Worm (Caenorhabditis elegans): ENCODE measurements around the gene K10D11.6.

K10D11.6 gene

ce11 chrIV:12965074-12965473, 24.2 kb downstream of the K10D11.6 start, which contains the start of gene dod-22:
dod-22 (plus strand) TSS chrIV:12965374.
- no peak for TF ChIP-seq lin-54 (GFP tag; optimal IDR thresholded peaks at IDR 0.05)
- no peak for TF ChIP-seq madf-8 (GFP tag; conservative IDR thresholded peaks at IDR 0.05)
- TF ChIP-seq ztf-6 (GFP tag; IDR thresholded peaks at IDR 0.05): no peak
- TF ChIP-seq F55B11.4 (tag; optimal IDR thresholded peaks at IDR 0.05; ENCODE audit: borderline replicate concordance, insufficient read depth): no peak
- TF ChIP-seq akir-1 (GFP tag; optimal IDR thresholded peaks at IDR 0.05): no peak
- no peak for TF ChIP-seq F10E7.11 (tag; optimal IDR thresholded peaks at IDR 0.05)
- no peak for TF ChIP-seq mes-4 (tag; optimal IDR thresholded peaks at IDR 0.05)
- TF ChIP-seq atf-7 (tag; optimal IDR thresholded peaks at IDR 0.05): no peak
- no peak for TF ChIP-seq nfya-1 (tag; optimal IDR thresholded peaks at IDR 0.05; ENCODE audit: borderline replicate concordance, insufficient read depth)
- TF ChIP-seq attf-6 (GFP tag; IDR thresholded peaks at IDR 0.05): no peak
- TF ChIP-seq ztf-25 (GFP tag; IDR thresholded peaks at IDR 0.05): no peak
- TF ChIP-seq Y56A3A.18 (GFP tag; IDR thresholded peaks at IDR 0.05): no peak
- TF ChIP-seq unc-130 (GFP tag; optimal IDR thresholded peaks at IDR 0.05): no peak
- no peak for TF ChIP-seq lsy-27 (tag; optimal IDR thresholded peaks at IDR 0.05; ENCODE audit: borderline replicate concordance, insufficient read depth)
- TF ChIP-seq egrh-3 (GFP tag; IDR thresholded peaks at IDR 0.05): no peak
- no peak for TF ChIP-seq tbx-9 (tag; optimal IDR thresholded peaks at IDR 0.05; ENCODE audit: borderline replicate concordance)

DNA sequence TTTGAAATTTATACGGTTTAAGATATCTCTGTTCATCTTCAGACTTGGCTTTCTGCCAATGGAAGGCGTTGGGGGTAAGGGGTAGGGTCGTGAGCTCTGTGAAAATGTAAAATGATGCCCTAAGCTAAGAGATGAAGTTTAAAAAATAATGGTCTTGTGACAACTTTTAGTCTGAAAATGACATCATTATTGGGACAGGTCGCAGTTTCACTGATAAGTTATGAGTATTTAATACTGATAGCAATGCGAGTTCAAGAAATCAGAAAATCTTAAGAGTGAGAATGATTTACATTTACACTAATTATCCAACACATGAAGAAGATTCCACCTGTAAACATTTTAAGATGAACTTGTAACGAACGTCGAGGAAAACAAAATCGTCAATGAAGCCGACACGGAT, 24.6 kb downstream of the K10D11.6 start:
- TF ChIP-seq let-526 (GFP tag; IDR thresholded peaks at IDR 0.05) (no peak), nhr-80 (tag; optimal IDR thresholded peaks at IDR 0.05) (peak; percentile 5)

ce11 chrIV:12962564-12962963, 26.7 kb downstream of the K10D11.6 start, which contains the start of gene F55G11.8:
F55G11.8 (plus strand) TSS chrIV:12962808.
- TF ChIP-seq nhr-80 (tag; optimal IDR thresholded peaks at IDR 0.05): peak; percentile 34
- TF ChIP-seq akir-1 (GFP tag; optimal IDR thresholded peaks at IDR 0.05): no peak

ce11 chrIV:12960136-12960535, 29.1 kb downstream of the K10D11.6 start, which contains the start of gene F55G11.7:
F55G11.7 (plus strand) TSS chrIV:12960436.
- TF ChIP-seq sdz-38 (tag; optimal IDR thresholded peaks at IDR 0.05): no peak
- TF ChIP-seq Y56A3A.18 (GFP tag; IDR thresholded peaks at IDR 0.05): no peak
- no peak for TF ChIP-seq F37B4.10 (GFP tag; IDR thresholded peaks at IDR 0.05)
- TF ChIP-seq hsf-1 (GFP tag; IDR thresholded peaks at IDR 0.05): no peak
- no peak for TF ChIP-seq F55B11.4 (tag; optimal IDR thresholded peaks at IDR 0.05; ENCODE audit: borderline replicate concordance, insufficient read depth)
- TF ChIP-seq rcor-1 (GFP tag; IDR thresholded peaks at IDR 0.05): no peak
- no peak for TF ChIP-seq F52B5.7 (tag; optimal IDR thresholded peaks at IDR 0.05)
- TF ChIP-seq snpc-3.4 (tag; optimal IDR thresholded peaks at IDR 0.05): no peak
- no peak for TF ChIP-seq F22D6.2 (tag; optimal IDR thresholded peaks at IDR 0.05)
- no peak for TF ChIP-seq lin-40 (tag; optimal IDR thresholded peaks at IDR 0.05)
- TF ChIP-seq madf-8 (GFP tag; conservative IDR thresholded peaks at IDR 0.05): no peak
- TF ChIP-seq somi-1 (GFP tag; optimal IDR thresholded peaks at IDR 0.05): no peak
- TF ChIP-seq C06A6.2 (GFP tag; conservative IDR thresholded peaks at IDR 0.05): no peak
- TF ChIP-seq ztf-6 (GFP tag; IDR thresholded peaks at IDR 0.05): no peak
- TF ChIP-seq nfya-1 (tag; optimal IDR thresholded peaks at IDR 0.05; ENCODE audit: borderline replicate concordance, insufficient read depth): no peak

ce11 chrIV:12957730-12958129, 31.5 kb downstream of the K10D11.6 start, which contains the start of gene F55G11.6:
F55G11.6 (plus strand) TSS chrIV:12958030.
- TF ChIP-seq snpc-4 (GFP tag; optimal IDR thresholded peaks at IDR 0.05) (no peak), snpc-4 (tag; optimal IDR thresholded peaks at IDR 0.05) (no peak), repo-1 (tag; optimal IDR thresholded peaks at IDR 0.05) (no peak), F52B5.7 (tag; optimal IDR thresholded peaks at IDR 0.05) (no peak), K12H6.12 (tag; optimal IDR thresholded peaks at IDR 0.05) (no peak), let-526 (GFP tag; IDR thresholded peaks at IDR 0.05) (no peak), Y67H2A.10 (GFP tag; conservative IDR thresholded peaks at IDR 0.05) (no peak), mxl-1 (tag; optimal IDR thresholded peaks at IDR 0.05) (no peak), somi-1 (GFP tag; optimal IDR thresholded peaks at IDR 0.05) (no peak), T07F8.4 (tag; optimal IDR thresholded peaks at IDR 0.05) (no peak), atf-7 (tag; optimal IDR thresholded peaks at IDR 0.05) (no peak), ztf-28 (GFP tag; IDR thresholded peaks at IDR 0.05) (no peak), lag-1 (GFP tag; IDR thresholded peaks at IDR 0.05) (no peak), pha-4 (tag; optimal IDR thresholded peaks at IDR 0.05) (no peak), dpl-1 (GFP tag; optimal IDR thresholded peaks at IDR 0.05) (no peak), tbx-9 (tag; optimal IDR thresholded peaks at IDR 0.05; ENCODE audit: borderline replicate concordance) (no peak), lin-35 (GFP tag; optimal IDR thresholded peaks at IDR 0.05) (no peak), egl-44 (GFP tag; IDR thresholded peaks at IDR 0.05) (no peak), ceh-91 (GFP tag; IDR thresholded peaks at IDR 0.05) (no peak)
